Fruit fly (Drosophila melanogaster) whole organism, embryonic: ENCODE measurements around the gene PolQ.

ENCODE experiments used
- Bteb2 ChIP-seq: fragments of 200-800 bp; sonication (Bioruptor generic); optimal IDR thresholded peaks from 2 replicates; lab custom pipeline; 2016; ENCODE audit warnings: missing biosample characterization, missing genetic modification characterization
- CG11504 ChIP-seq: fragments of 200-800 bp; sonication (Bioruptor generic); optimal IDR thresholded peaks from 3 replicates; lab custom pipeline; 2019; ENCODE audit warnings: missing biosample characterization, mild to moderate bottlenecking, missing genetic modification characterization, moderate library complexity
- CG12391 ChIP-seq: fragments of 200-800 bp; sonication (Bioruptor generic); optimal IDR thresholded peaks from 3 replicates; lab custom pipeline; 2018; ENCODE audit warnings: missing biosample characterization, mild to moderate bottlenecking, missing genetic modification characterization, moderate library complexity
- CG12744 ChIP-seq: fragments of 200-800 bp; sonication (Bioruptor generic); optimal IDR thresholded peaks from 2 replicates; lab custom pipeline; 2016; ENCODE audit warnings: missing biosample characterization, missing genetic modification characterization
- CG13424 ChIP-seq: fragments of 200-800 bp; sonication (Bioruptor generic); optimal IDR thresholded peaks from 2 replicates; lab custom pipeline; 2019; ENCODE audit warnings: missing biosample characterization, mild to moderate bottlenecking, missing genetic modification characterization, moderate library complexity
- CG16815 ChIP-seq: fragments of 200-800 bp; sonication (Bioruptor generic); optimal IDR thresholded peaks from 3 replicates; lab custom pipeline; 2017; ENCODE audit warnings: missing biosample characterization, mild to moderate bottlenecking, missing genetic modification characterization
- CG17802 ChIP-seq: fragments of 200-800 bp; sonication (Bioruptor generic); optimal IDR thresholded peaks from 2 replicates; lab custom pipeline; 2018; ENCODE audit warnings: missing biosample characterization, mild to moderate bottlenecking, missing genetic modification characterization, moderate library complexity
- CG18011 ChIP-seq: fragments of 200-800 bp; sonication (Bioruptor generic); optimal IDR thresholded peaks from 2 replicates; lab custom pipeline; 2017; ENCODE audit warnings: missing biosample characterization, missing genetic modification characterization, mild to moderate bottlenecking, moderate library complexity, missing genotype
- CG2875 ChIP-seq: fragments of 200-800 bp; sonication (Bioruptor generic); optimal IDR thresholded peaks from 2 replicates; lab custom pipeline; 2017; ENCODE audit warnings: missing biosample characterization, mild to moderate bottlenecking, missing genetic modification characterization, missing genetic modification reagents
- CG2889 ChIP-seq: fragments of 200-800 bp; sonication (Bioruptor generic); IDR thresholded peaks from 3 replicates; pipeline ENCODE4 v1.3.6; 2022; ENCODE audit warnings: missing biosample characterization, missing genetic modification characterization
- CG31224 ChIP-seq: fragments of 200-800 bp; sonication (Bioruptor generic); IDR thresholded peaks from 2 replicates; pipeline ENCODE4 v1.3.6; 2022; ENCODE audit warnings: missing biosample characterization, missing genetic modification characterization
- CG34224 ChIP-seq: fragments of 200-800 bp; sonication (Bioruptor generic); IDR thresholded peaks from 3 replicates; pipeline ENCODE4 v1.3.6; 2022; ENCODE audit warnings: missing biosample characterization, missing genetic modification characterization; ENCODE audit not compliant: partially characterized antibody
- CG34376 ChIP-seq: fragments of 200-800 bp; sonication (Bioruptor generic); optimal IDR thresholded peaks from 2 replicates; lab custom pipeline; 2018; ENCODE audit warnings: missing biosample characterization, mild to moderate bottlenecking, missing genetic modification characterization
- CG3726 ChIP-seq: fragments of 200-800 bp; sonication (Bioruptor generic); IDR thresholded peaks from 3 replicates; pipeline ENCODE4, ENCODE4 v1.3.6; 2022; ENCODE audit warnings: missing biosample characterization, missing genetic modification characterization
- CG3847 ChIP-seq: fragments of 200-800 bp; sonication (Bioruptor generic); IDR thresholded peaks from 2 replicates; pipeline ENCODE4 v1.3.6; 2022; ENCODE audit warnings: missing biosample characterization, missing genetic modification characterization
- CG43689 ChIP-seq: fragments of 200-800 bp; sonication (Bioruptor generic); IDR thresholded peaks from 2 replicates; pipeline ENCODE4 v1.3.6; 2022; ENCODE audit warnings: missing biosample characterization, missing genetic modification characterization
- CG6791 ChIP-seq: fragments of 200-800 bp; sonication (Bioruptor generic); IDR thresholded peaks from 3 replicates; pipeline ENCODE4 v1.3.6; 2022; ENCODE audit warnings: missing biosample characterization, missing genetic modification characterization; ENCODE audit not compliant: partially characterized antibody
- CG8478 ChIP-seq: fragments of >200 bp; optimal IDR thresholded peaks from 2 replicates; lab custom pipeline; 2018
- CG8944 ChIP-seq: fragments of 200-800 bp; sonication (Bioruptor generic); optimal IDR thresholded peaks from 3 replicates; lab custom pipeline; 2016; ENCODE audit warnings: missing biosample characterization, missing genetic modification characterization
- Chrac-16 ChIP-seq: fragments of 200-800 bp; sonication (Bioruptor generic); optimal IDR thresholded peaks from 3 replicates; lab custom pipeline; 2016; ENCODE audit warnings: missing biosample characterization, missing genetic modification characterization
- CoRest ChIP-seq: fragments of 200-800 bp; sonication (Bioruptor generic); optimal IDR thresholded peaks from 3 replicates; lab custom pipeline; 2018; ENCODE audit warnings: missing biosample characterization, mild to moderate bottlenecking, missing genetic modification characterization, moderate library complexity
- D ChIP-seq, 2 experiments: fragments of 200-800 bp in 1 of 2; fragments of >200 bp in 1 of 2; sonication (Bioruptor generic) in 1 of 2; optimal IDR thresholded peaks; 2 replicates in 1 of 2; 3 replicates in 1 of 2; lab custom pipeline; 2017; ENCODE audit warnings: mild to moderate bottlenecking in 1 of 2, missing biosample characterization in 1 of 2, missing genetic modification characterization in 1 of 2, missing genetic modification reagents in 1 of 2
- Dek ChIP-seq: fragments of 200-800 bp; sonication (Bioruptor generic); optimal IDR thresholded peaks from 3 replicates; lab custom pipeline; 2019; ENCODE audit warnings: missing biosample characterization, mild to moderate bottlenecking, missing genetic modification characterization, moderate library complexity
- E2f2 ChIP-seq: fragments of 200-800 bp; sonication (Bioruptor generic); IDR thresholded peaks from 2 replicates; pipeline ENCODE4 v1.3.6; 2022; ENCODE audit warnings: missing biosample characterization, missing genetic modification characterization
- Gsc ChIP-seq: fragments of 200-800 bp; sonication (Bioruptor generic); IDR thresholded peaks from 2 replicates; pipeline ENCODE4 v1.3.6; 2022; ENCODE audit warnings: missing biosample characterization, missing genetic modification characterization
- Hr78 ChIP-seq, 2 experiments: fragments of 200-800 bp in 1 of 2; fragments of >200 bp in 1 of 2; sonication (Bioruptor generic) in 1 of 2; optimal IDR thresholded peaks; 2 replicates each; lab custom pipeline; 2017 to 2019; ENCODE audit warnings: missing biosample characterization in 2 of 2, missing genetic modification characterization in 2 of 2, mild to moderate bottlenecking in 1 of 2, moderate library complexity in 1 of 2
- Nf-YC ChIP-seq: fragments of 200-800 bp; optimal IDR thresholded peaks from 3 replicates; lab custom pipeline; 2019; ENCODE audit warnings: missing biosample characterization, mild to moderate bottlenecking, missing genetic modification characterization, moderate library complexity
- NfI ChIP-seq: fragments of 200-800 bp; sonication (Bioruptor generic); optimal IDR thresholded peaks from 3 replicates; lab custom pipeline; 2018; ENCODE audit warnings: missing biosample characterization, mild to moderate bottlenecking, missing genetic modification characterization, moderate library complexity
- Trl ChIP-seq, 3 experiments: fragments of >200 bp in 2 of 3; fragments of 200-800 bp in 1 of 3; sonication (Bioruptor generic) in 1 of 3; optimal IDR thresholded peaks; 2 replicates in 1 of 3; 3 replicates in 2 of 3; lab custom pipeline; 2016 to 2017; ENCODE audit warnings: missing biosample characterization in 1 of 3, missing genetic modification characterization in 1 of 3
- cad ChIP-seq: fragments of >200 bp; optimal IDR thresholded peaks from 2 replicates; lab custom pipeline; 2017; ENCODE audit warnings: missing biosample characterization, missing genetic modification characterization
- caup ChIP-seq: fragments of 200-800 bp; sonication (Bioruptor generic); optimal IDR thresholded peaks from 3 replicates; lab custom pipeline; 2017; ENCODE audit warnings: missing biosample characterization, mild to moderate bottlenecking, missing genetic modification characterization, moderate library complexity; ENCODE audit not compliant: severe bottlenecking
- ems ChIP-seq: fragments of 200-800 bp; sonication (Bioruptor generic); optimal IDR thresholded peaks from 3 replicates; lab custom pipeline; 2016; ENCODE audit warnings: missing biosample characterization, missing genetic modification characterization
- exex ChIP-seq: fragments of 200-800 bp; sonication (Bioruptor generic); optimal IDR thresholded peaks from 4 replicates; lab custom pipeline; 2018; ENCODE audit warnings: missing biosample characterization, mild to moderate bottlenecking, missing genetic modification characterization, moderate library complexity
- grn ChIP-seq: fragments of 200-800 bp; sonication (Bioruptor generic); optimal IDR thresholded peaks from 3 replicates; lab custom pipeline; 2017; ENCODE audit warnings: missing biosample characterization, missing genetic modification characterization
- kni ChIP-seq: fragments of 200-800 bp; sonication (Bioruptor generic); optimal IDR thresholded peaks from 3 replicates; lab custom pipeline; 2017; ENCODE audit warnings: mild to moderate bottlenecking, missing biosample characterization, missing genetic modification reagents, missing genetic modification characterization
- lilli ChIP-seq: fragments of 200-800 bp; sonication (Bioruptor generic); optimal IDR thresholded peaks from 3 replicates; lab custom pipeline; 2016; ENCODE audit warnings: missing biosample characterization, missing genetic modification characterization
- nerfin-1 ChIP-seq: fragments of 200-800 bp; sonication (Bioruptor generic); optimal IDR thresholded peaks from 3 replicates; lab custom pipeline; 2019; ENCODE audit warnings: missing biosample characterization, mild to moderate bottlenecking, missing genetic modification characterization, moderate library complexity
- nmo ChIP-seq: fragments of 200-800 bp; sonication (Bioruptor generic); optimal IDR thresholded peaks from 2 replicates; lab custom pipeline; 2018; ENCODE audit warnings: missing biosample characterization, mild to moderate bottlenecking, missing genetic modification characterization, moderate library complexity
- onecut ChIP-seq: fragments of 200-800 bp; sonication (Bioruptor generic); IDR thresholded peaks from 2 replicates; pipeline ENCODE4 v1.3.6; 2022; ENCODE audit warnings: missing biosample characterization, missing genetic modification characterization
- otp ChIP-seq: fragments of 200-800 bp; sonication (Bioruptor generic); IDR thresholded peaks from 3 replicates; pipeline ENCODE4, ENCODE4 v1.3.6; 2022; ENCODE audit warnings: missing biosample characterization, missing genetic modification characterization
- so ChIP-seq: fragments of 200-800 bp; sonication (Bioruptor generic); IDR thresholded peaks from 3 replicates; pipeline ENCODE4 v1.3.6; 2022; ENCODE audit warnings: missing biosample characterization, missing genetic modification characterization
- tgo ChIP-seq: fragments of 200-800 bp; sonication (Bioruptor generic); IDR thresholded peaks from 3 replicates; pipeline ENCODE4 v1.3.6; 2022; ENCODE audit warnings: missing biosample characterization, missing genetic modification characterization
- unpg ChIP-seq: fragments of 200-800 bp; sonication (Bioruptor generic); optimal IDR thresholded peaks from 3 replicates; lab custom pipeline; 2018; ENCODE audit warnings: missing biosample characterization, mild to moderate bottlenecking, missing genetic modification characterization, moderate library complexity
- vfl ChIP-seq: fragments of 200-800 bp; sonication (Bioruptor generic); optimal IDR thresholded peaks from 2 replicates; lab custom pipeline; 2016; ENCODE audit warnings: missing biosample characterization, missing genetic modification characterization
- vnd ChIP-seq: fragments of 200-800 bp; sonication (Bioruptor generic); IDR thresholded peaks from 3 replicates; pipeline ENCODE4 v1.3.6; 2022; ENCODE audit warnings: missing biosample characterization, missing genetic modification characterization; ENCODE audit not compliant: partially characterized antibody
- wor ChIP-seq: fragments of 200-800 bp; sonication (Bioruptor generic); IDR thresholded peaks from 2 replicates; pipeline ENCODE4 v1.3.6; 2022; ENCODE audit warnings: missing biosample characterization, missing genetic modification characterization
- zfh1 ChIP-seq: fragments of 200-800 bp; sonication (Bioruptor generic); IDR thresholded peaks from 3 replicates; pipeline ENCODE4 v1.3.6; 2022; ENCODE audit warnings: missing biosample characterization, missing genetic modification characterization

The PolQ gene

DNA sequence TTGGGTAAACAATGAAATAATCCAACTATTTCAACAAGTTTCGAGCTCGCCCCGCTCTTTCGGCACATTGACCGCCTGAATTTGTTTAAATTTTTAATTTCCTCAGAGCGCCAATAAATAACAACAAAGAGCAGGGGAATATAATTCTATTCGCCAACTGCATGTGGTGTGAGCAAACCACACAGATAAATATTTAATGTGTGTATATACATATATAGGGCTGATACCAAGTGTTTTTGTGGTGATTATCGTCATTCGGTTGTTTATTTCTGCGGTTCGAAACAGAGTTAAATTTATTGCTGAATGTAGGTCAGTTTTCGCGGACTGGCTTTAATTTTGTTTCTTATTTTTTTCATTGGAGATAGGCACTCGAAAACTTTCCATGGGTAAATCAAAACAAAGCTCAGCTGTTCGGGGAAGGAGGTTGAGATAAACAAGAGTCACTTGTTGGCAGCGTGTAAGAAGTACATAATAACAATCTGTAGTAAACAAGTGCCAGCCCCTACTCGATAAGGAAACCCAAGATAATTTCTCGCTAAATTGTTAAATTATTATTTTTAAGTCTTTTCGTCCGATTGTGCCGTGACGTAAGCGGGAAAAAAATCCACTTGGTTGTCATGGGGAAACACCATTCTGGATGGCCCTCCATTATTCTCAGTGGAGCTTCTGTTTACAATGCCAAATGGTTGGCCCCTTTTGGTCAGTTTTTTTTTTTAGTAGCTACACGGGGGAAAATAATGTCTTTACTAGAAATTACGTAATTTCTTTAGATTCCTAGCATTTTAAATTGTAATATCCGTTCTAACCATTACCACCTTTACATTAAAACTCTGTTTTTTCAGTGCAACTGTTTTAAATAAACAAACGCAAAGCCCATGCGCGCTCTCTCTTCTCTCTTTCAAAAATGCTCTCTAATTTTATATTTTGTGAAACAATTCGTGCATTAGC is 5.8 kb upstream of the PolQ start (continued):
- TF ChIP-seq CG31224 (GFP tag; lab: Robert Waterston, UW) (0 out of 2 replicates have a peak, but pooled peaks have one; percentile 17), CG8478 (lab: Kevin White, UChicago) (no peak), vnd (GFP tag; lab: Robert Waterston, UW) (no peak), Trl (optimal IDR thresholded peaks at IDR 0.05; lab: Kevin White, UChicago) (peak; percentile 44 to 68), Trl (GFP tag; optimal IDR thresholded peaks at IDR 0.05; lab: Kevin White, UChicago) (peak; percentile 30), nerfin-1 (no peak), so (GFP tag; lab: Robert Waterston, UW) (no peak; the same call in 2 of the 3 replicates), CG34224 (GFP tag; lab: Robert Waterston, UW) (no peak), CG17802 (no peak), CG2889 (GFP tag; lab: Robert Waterston, UW) (peak; percentile 71), otp (GFP tag; lab: Robert Waterston, UW) (0 out of 3 replicates have a peak, but pooled peaks have one; percentile 18), zfh1 (GFP tag; lab: Robert Waterston, UW) (peak; percentile 62), nmo (GFP tag; lab: Kevin White, UChicago) (peak; percentile 28), caup (no peak), E2f2 (GFP tag; lab: Robert Waterston, UW) (peak; percentile 23; the same call in 1 of the 2 replicates), Gsc (GFP tag; lab: Robert Waterston, UW) (no peak), unpg (GFP tag; lab: Kevin White, UChicago) (peak; percentile 42), CG3847 (GFP tag; lab: Robert Waterston, UW) (peak; percentile 56), tgo (GFP tag; lab: Robert Waterston, UW) (peak; percentile 68), grn (GFP tag; lab: Kevin White, UChicago) (no peak), CG8944 (peak; percentile 39), Bteb2 (GFP tag; lab: Kevin White, UChicago) (peak; percentile 25), vfl (GFP tag; lab: Kevin White, UChicago) (peak; percentile 17), CG13424 (tag; lab: Kevin White, UChicago) (peak; percentile 59), CG2875 (GFP tag; lab: Kevin White, UChicago) (peak; percentile 27), Nf-YC (tag; lab: Kevin White, UChicago) (no peak), CoRest (peak; percentile 49), CG43689 (GFP tag; lab: Robert Waterston, UW) (no peak), Chrac-16 (GFP tag; lab: Kevin White, UChicago) (no peak), cad (no peak), CG3726 (peak; percentile 74; the same call in 2 of the 3 replicates), exex (tag; lab: Kevin White, UChicago) (peak; percentile 63), wor (no peak), CG11504 (tag; lab: Kevin White, UChicago) (peak; percentile 71), onecut (no peak), D (optimal IDR thresholded peaks at IDR 0.05; lab: Kevin White, UChicago) (no peak), D (GFP tag; optimal IDR thresholded peaks at IDR 0.05; lab: Kevin White, UChicago) (no peak), ems (GFP tag; lab: Kevin White, UChicago) (peak; percentile 56), CG18011 (GFP tag; lab: Kevin White, UChicago) (peak; percentile 39), Hr78 (GFP tag; optimal IDR thresholded peaks at IDR 0.05; lab: Kevin White, UChicago) (no peak), Dek (tag; lab: Kevin White, UChicago) (peak; percentile 36), CG6791 (GFP tag; lab: Robert Waterston, UW) (no peak), NfI (GFP tag; lab: Kevin White, UChicago) (peak; percentile 47), lilli (GFP tag; lab: Kevin White, UChicago) (peak; percentile 71), CG16815 (GFP tag; lab: Kevin White, UChicago) (no peak), CG12391 (tag; lab: Kevin White, UChicago) (peak; percentile 59), kni (GFP tag; lab: Kevin White, UChicago) (no peak), CG12744 (peak; percentile 45), CG34376 (GFP tag; lab: Kevin White, UChicago) (peak; percentile 64)
